Worm (Caenorhabditis elegans) whole organism, L4 larva: ENCODE results near the gene C03F11.2.

ENCODE experiments used
- nhr-76 ChIP-seq: fragments of 150-350 bp; optimal IDR thresholded peaks from 2 replicates; lab custom pipeline; 2014; ENCODE audit warnings: missing biosample characterization, missing genetic modification characterization
- pha-4 ChIP-seq, 2 experiments: fragments of 150-350 bp in 1 of 2; fragments of 200-800 bp in 1 of 2; sonication (Bioruptor generic) in 1 of 2; IDR thresholded peaks in 1 of 2; optimal IDR thresholded peaks in 1 of 2; 2 replicates each; pipeline versions ENCODE4 v1.3.6 to Lab custom; 2014 to 2022; ENCODE audit warnings: missing genetic modification characterization in 2 of 2, missing genetic modification reagents in 2 of 2, missing biosample characterization in 1 of 2, missing compliant biosample characterization in 1 of 2

- TF ChIP-seq pha-4 (GFP tag; IDR thresholded peaks at IDR 0.05; lab: Robert Waterston, UW) (no peak), pha-4 (tag; optimal IDR thresholded peaks at IDR 0.05; lab: Kevin White, UChicago) (peak; percentile 93), nhr-76 (tag; lab: Kevin White, UChicago) (peak; percentile 76)
These were observed 32.1 kb upstream of the C03F11.2 start for ce11 chrX:5429335-5429734.
